Worm (Caenorhabditis elegans) whole organism, L3 larva: ENCODE data around the gene F11D11.3.

Source experiments
- ZK546.5 ChIP-seq: sonication (generic microtip); optimal IDR thresholded peaks from 2 replicates; lab custom pipeline; 2017; ENCODE audit warnings: missing biosample characterization, missing genetic modification characterization
- ceh-9 ChIP-seq: sonication (generic microtip); optimal IDR thresholded peaks from 2 replicates; lab custom pipeline; 2018; ENCODE audit warnings: missing biosample characterization, missing genetic modification characterization
- fos-1 ChIP-seq: fragments of 150-350 bp; optimal IDR thresholded peaks from 2 replicates; lab custom pipeline; 2014; ENCODE audit warnings: missing biosample characterization, missing genetic modification characterization
- lsy-12 ChIP-seq: sonication (generic microtip); optimal IDR thresholded peaks from 2 replicates; lab custom pipeline; 2016; ENCODE audit warnings: mild to moderate bottlenecking, missing genetic modification characterization, missing compliant biosample characterization
- mdl-1 ChIP-seq: fragments of 150-350 bp; optimal IDR thresholded peaks from 2 replicates; lab custom pipeline; 2014; ENCODE audit warnings: missing biosample characterization, missing genetic modification characterization
- mml-1 ChIP-seq: fragments of 150-350 bp; sonication (generic microtip); optimal IDR thresholded peaks from 3 replicates; lab custom pipeline; 2014; ENCODE audit warnings: missing biosample characterization, missing genetic modification characterization
- nhr-11 ChIP-seq: fragments of 150-350 bp; optimal IDR thresholded peaks from 2 replicates; lab custom pipeline; 2014; ENCODE audit warnings: missing biosample characterization, missing genetic modification characterization
- nhr-12 ChIP-seq: fragments of 150-350 bp; optimal IDR thresholded peaks from 2 replicates; lab custom pipeline; 2014; ENCODE audit warnings: missing biosample characterization, missing genetic modification characterization
- nhr-25 ChIP-seq: sonication (generic microtip); optimal IDR thresholded peaks from 2 replicates; lab custom pipeline; 2017; ENCODE audit warnings: missing biosample characterization, missing genetic modification characterization
- skn-1 ChIP-seq: fragments of 150-350 bp; optimal IDR thresholded peaks from 2 replicates; lab custom pipeline; 2014; ENCODE audit warnings: missing biosample characterization, missing genetic modification characterization
- snpc-4 ChIP-seq: fragments of 150-350 bp; optimal IDR thresholded peaks from 2 replicates; lab custom pipeline; 2014; ENCODE audit warnings: missing biosample characterization, missing genetic modification characterization
- zag-1 ChIP-seq: fragments of 150-350 bp; optimal IDR thresholded peaks from 2 replicates; lab custom pipeline; 2014; ENCODE audit warnings: missing biosample characterization, missing genetic modification characterization
- ztf-11 ChIP-seq: fragments of 150-350 bp; optimal IDR thresholded peaks from 2 replicates; lab custom pipeline; 2014; ENCODE audit warnings: missing biosample characterization, missing genetic modification characterization
- ztf-4 ChIP-seq: fragments of 150-350 bp; optimal IDR thresholded peaks from 2 replicates; lab custom pipeline; 2014; ENCODE audit warnings: missing biosample characterization, missing genetic modification characterization

ce11 chrV:18790658-18791057, 30.6 kb upstream of the F11D11.3 start, which contains the start of gene nhr-231:
- TF ChIP-seq fos-1 (tag; lab: Kevin White, UChicago) (no peak), skn-1 (no peak), mdl-1 (tag; lab: Kevin White, UChicago) (no peak), nhr-12 (no peak), ceh-9 (tag; lab: Kevin White, UChicago) (no peak), ZK546.5 (tag; lab: Kevin White, UChicago) (no peak), nhr-11 (tag; lab: Kevin White, UChicago) (no peak), zag-1 (tag; lab: Kevin White, UChicago) (no peak), ztf-4 (tag; lab: Kevin White, UChicago) (no peak), nhr-25 (tag; lab: Kevin White, UChicago) (no peak), lsy-12 (tag; lab: Kevin White, UChicago) (no peak), snpc-4 (tag; lab: Kevin White, UChicago) (no peak), ztf-11 (tag; lab: Kevin White, UChicago) (no peak), mml-1 (tag; lab: Kevin White, UChicago) (no peak)
